Worm (Caenorhabditis elegans) whole organism, L1 larva: ENCODE measurements around the gene W02B12.11.

Experiments
- F16B12.6 ChIP-seq: fragments of 150-350 bp; optimal IDR thresholded peaks from 2 replicates; lab custom pipeline; 2014; ENCODE audit warnings: missing biosample characterization, missing genetic modification characterization
- alr-1 ChIP-seq: fragments of 200-800 bp; sonication (Bioruptor generic); optimal IDR thresholded peaks from 2 replicates; lab custom pipeline; 2018; ENCODE audit warnings: borderline replicate concordance, mild to moderate bottlenecking, missing genetic modification characterization, missing compliant biosample characterization
- ceh-82 ChIP-seq, 3 experiments: fragments of 150-350 bp in 1 of 3; sonication (generic microtip) in 2 of 3; optimal IDR thresholded peaks; 2 replicates each; lab custom pipeline; 2014 to 2017; ENCODE audit warnings: missing biosample characterization in 3 of 3, missing genetic modification characterization in 3 of 3
- elt-3 ChIP-seq, 6 experiments: fragments of 150-350 bp in 1 of 6; sonication (generic microtip); optimal IDR thresholded peaks; 2 replicates each; lab custom pipeline; 2017 to 2018; ENCODE audit warnings: missing biosample characterization in 6 of 6, missing genetic modification characterization in 6 of 6, inconsistent platforms in 1 of 6
- fkh-10 ChIP-seq: sonication (generic microtip); optimal IDR thresholded peaks from 2 replicates; lab custom pipeline; 2017; ENCODE audit warnings: missing biosample characterization, missing genetic modification reagents, missing genetic modification characterization
- grh-1 ChIP-seq: fragments of 200-800 bp; sonication (Bioruptor generic); IDR thresholded peaks from 2 replicates; pipeline ENCODE4 v1.3.6; 2022; ENCODE audit warnings: missing genetic modification reagents, missing genetic modification characterization, missing compliant biosample characterization
- lsy-2 ChIP-seq, 2 experiments: fragments of 150-350 bp; optimal IDR thresholded peaks; 2 replicates each; lab custom pipeline; 2014; ENCODE audit warnings: missing biosample characterization in 2 of 2, missing genetic modification characterization in 2 of 2
- unc-62 ChIP-seq: fragments of 150-350 bp; optimal IDR thresholded peaks from 2 replicates; lab custom pipeline; 2014; ENCODE audit warnings: missing biosample characterization, missing genetic modification reagents, missing genetic modification characterization

DNA sequence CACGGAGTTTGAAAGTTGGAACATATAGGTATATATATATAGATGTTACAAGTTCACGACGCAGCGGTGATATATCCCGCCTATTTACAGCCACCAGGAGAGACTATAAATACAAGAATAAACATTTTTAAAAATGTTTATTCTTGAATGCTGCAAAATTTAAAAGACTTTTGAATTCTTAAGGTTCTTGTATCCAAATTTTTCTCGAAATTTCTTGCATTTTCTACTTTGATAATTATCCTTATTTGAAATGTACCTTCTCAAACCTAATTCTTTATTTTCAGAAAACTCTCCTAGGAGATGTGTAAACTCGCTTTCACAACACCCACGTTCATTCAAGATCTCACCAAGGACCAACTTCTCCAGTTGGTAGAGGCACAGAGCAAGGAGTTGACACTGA lies 42.1 kb upstream of the W02B12.11 start, which contains the start of gene C05D12.4:
- TF ChIP-seq lsy-2 (tag; optimal IDR thresholded peaks at IDR 0.05; lab: Kevin White, UChicago) (no peak), F16B12.6 (tag; lab: Kevin White, UChicago) (no peak), grh-1 (GFP tag; lab: Robert Waterston, UW) (no peak), unc-62 (GFP tag; lab: Kevin White, UChicago) (no peak), alr-1 (tag; lab: Kevin White, UChicago) (no peak), fkh-10 (GFP tag; lab: Kevin White, UChicago) (no peak), ceh-82 (tag; optimal IDR thresholded peaks at IDR 0.05; lab: Kevin White, UChicago) (no peak), elt-3 (tag; optimal IDR thresholded peaks at IDR 0.05; lab: Kevin White, UChicago) (no peak)
